Worm (Caenorhabditis elegans): ENCODE results near the gene ZK455.5.

DNA sequence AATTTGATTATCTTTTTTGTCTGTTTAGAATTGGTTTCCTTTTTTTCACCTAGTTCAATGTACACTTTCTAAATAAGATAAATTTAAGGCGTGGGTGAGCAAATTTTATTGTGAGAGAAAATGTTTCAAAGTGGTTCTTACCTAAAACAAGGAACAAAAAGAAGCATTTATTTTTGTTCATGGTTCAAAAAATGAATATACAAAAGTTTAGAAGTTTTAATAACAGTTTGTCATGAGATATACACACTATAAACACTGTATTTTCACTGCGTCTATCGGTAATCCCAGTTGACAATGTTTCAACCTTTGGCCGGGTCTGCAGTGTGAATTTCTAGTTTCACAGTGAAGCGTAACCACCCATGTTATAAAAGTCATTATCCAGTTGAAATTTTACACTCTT is 11.3 kb downstream of the ZK455.5 start, which contains the start of gene F08G12.11:
- TF ChIP-seq zag-1 (tag; optimal IDR thresholded peaks at IDR 0.05) (no peak), dpl-1 (GFP tag; optimal IDR thresholded peaks at IDR 0.05) (no peak), rnt-1 (tag; optimal IDR thresholded peaks at IDR 0.05) (no peak), ama-1 (optimal IDR thresholded peaks at IDR 0.05) (no peak), nhr-85 (tag) (no peak), ces-1 (GFP tag; optimal IDR thresholded peaks at IDR 0.05) (no peak)

Data from whole organism, L1 larva.